Worm (Caenorhabditis elegans) whole organism, mixed stage, embryonic: ENCODE results near the gene sptl-2.

Experiments
- blmp-1 ChIP-seq: fragments of 150-350 bp; optimal IDR thresholded peaks from 2 replicates; lab custom pipeline; 2014; ENCODE audit warnings: missing biosample characterization, missing genetic modification characterization
- ces-1 ChIP-seq: fragments of 150-350 bp; optimal IDR thresholded peaks from 2 replicates; lab custom pipeline; 2014; ENCODE audit warnings: missing biosample characterization, missing genetic modification reagents, missing genetic modification characterization
- cnd-1 ChIP-seq: fragments of 200-800 bp; sonication (Bioruptor generic); optimal IDR thresholded peaks from 2 replicates; lab custom pipeline; 2018; ENCODE audit warnings: mild to moderate bottlenecking, missing genetic modification characterization, missing compliant biosample characterization
- elt-1 ChIP-seq: sonication (generic microtip); optimal IDR thresholded peaks from 2 replicates; lab custom pipeline; 2017; ENCODE audit warnings: missing genetic modification characterization, mild to moderate bottlenecking, missing compliant biosample characterization, antibody characterized with exemption, moderate library complexity, borderline replicate concordance; ENCODE audit not compliant: insufficient read depth
- elt-3 ChIP-seq: fragments of 150-350 bp; optimal IDR thresholded peaks from 2 replicates; lab custom pipeline; 2014; ENCODE audit warnings: missing biosample characterization, missing genetic modification characterization
- ham-2 ChIP-seq: fragments of 200-800 bp; sonication (Bioruptor generic); optimal IDR thresholded peaks from 2 replicates; lab custom pipeline; 2018; ENCODE audit warnings: mild to moderate bottlenecking, missing genetic modification characterization, missing compliant biosample characterization
- mep-1 ChIP-seq: fragments of 150-350 bp; optimal IDR thresholded peaks from 2 replicates; lab custom pipeline; 2017; ENCODE audit warnings: missing biosample characterization, missing genetic modification reagents, missing genetic modification characterization, inconsistent platforms
- mls-2 ChIP-seq: sonication (generic microtip); optimal IDR thresholded peaks from 2 replicates; lab custom pipeline; 2016; ENCODE audit warnings: mild to moderate bottlenecking, missing genetic modification characterization, moderate library complexity, missing compliant biosample characterization
- nhr-12 ChIP-seq: fragments of 150-350 bp; optimal IDR thresholded peaks from 2 replicates; lab custom pipeline; 2014; ENCODE audit warnings: missing biosample characterization, missing genetic modification characterization
- nhr-76 ChIP-seq: sonication (generic microtip); optimal IDR thresholded peaks from 2 replicates; lab custom pipeline; 2017; ENCODE audit warnings: missing biosample characterization, missing genetic modification characterization
- pha-4 ChIP-seq: fragments of 150-350 bp; optimal IDR thresholded peaks from 2 replicates; lab custom pipeline; 2018; ENCODE audit warnings: missing biosample characterization, missing genetic modification reagents, missing genetic modification characterization
- snpc-4 ChIP-seq: fragments of 150-350 bp; optimal IDR thresholded peaks from 2 replicates; lab custom pipeline; 2014; ENCODE audit warnings: missing biosample characterization, missing genetic modification characterization
- sptf-1 ChIP-seq: sonication (generic microtip); optimal IDR thresholded peaks from 2 replicates; lab custom pipeline; 2017; ENCODE audit warnings: mild to moderate bottlenecking, missing genetic modification characterization, moderate library complexity, missing compliant biosample characterization
- unc-62 ChIP-seq: fragments of 150-350 bp; optimal IDR thresholded peaks from 2 replicates; lab custom pipeline; 2014; ENCODE audit warnings: missing biosample characterization, missing genetic modification reagents, missing genetic modification characterization

- no peak for TF ChIP-seq sptf-1 (tag; lab: Kevin White, UChicago)
- no peak for TF ChIP-seq elt-3
- TF ChIP-seq nhr-12 (tag; lab: Kevin White, UChicago): no peak
- TF ChIP-seq ham-2: no peak
- no peak for TF ChIP-seq nhr-76 (tag; lab: Kevin White, UChicago)
- no peak for TF ChIP-seq cnd-1
- no peak for TF ChIP-seq snpc-4 (tag; lab: Kevin White, UChicago)
- no peak for TF ChIP-seq blmp-1 (tag; lab: Kevin White, UChicago)
- TF ChIP-seq mep-1 (tag; lab: Kevin White, UChicago): no peak
- TF ChIP-seq pha-4 (tag; lab: Kevin White, UChicago): no peak
- no peak for TF ChIP-seq mls-2 (tag; lab: Kevin White, UChicago)
- TF ChIP-seq elt-1 (tag; lab: Kevin White, UChicago): no peak
- no peak for TF ChIP-seq ces-1 (GFP tag; lab: Kevin White, UChicago)
- no peak for TF ChIP-seq unc-62 (GFP tag; lab: Kevin White, UChicago)
Measured at ce11 chrV:7971376-7971775, 45.6 kb upstream of the sptl-2 start.
